Worm (Caenorhabditis elegans): ENCODE measurements around the gene B0547.2.

ce11 chrIV:5665353-5665918 lies 19.6 kb downstream of the B0547.2 start:
- no peak for TF ChIP-seq him-1 (tag; optimal IDR thresholded peaks at IDR 0.05)
- TF ChIP-seq dao-5 (tag; optimal IDR thresholded peaks at IDR 0.05): no peak
- TF ChIP-seq W03F9.2 (tag; optimal IDR thresholded peaks at IDR 0.05): peak; percentile 32
